Fruit fly (Drosophila melanogaster): ENCODE measurements around the gene dsf.

DNA sequence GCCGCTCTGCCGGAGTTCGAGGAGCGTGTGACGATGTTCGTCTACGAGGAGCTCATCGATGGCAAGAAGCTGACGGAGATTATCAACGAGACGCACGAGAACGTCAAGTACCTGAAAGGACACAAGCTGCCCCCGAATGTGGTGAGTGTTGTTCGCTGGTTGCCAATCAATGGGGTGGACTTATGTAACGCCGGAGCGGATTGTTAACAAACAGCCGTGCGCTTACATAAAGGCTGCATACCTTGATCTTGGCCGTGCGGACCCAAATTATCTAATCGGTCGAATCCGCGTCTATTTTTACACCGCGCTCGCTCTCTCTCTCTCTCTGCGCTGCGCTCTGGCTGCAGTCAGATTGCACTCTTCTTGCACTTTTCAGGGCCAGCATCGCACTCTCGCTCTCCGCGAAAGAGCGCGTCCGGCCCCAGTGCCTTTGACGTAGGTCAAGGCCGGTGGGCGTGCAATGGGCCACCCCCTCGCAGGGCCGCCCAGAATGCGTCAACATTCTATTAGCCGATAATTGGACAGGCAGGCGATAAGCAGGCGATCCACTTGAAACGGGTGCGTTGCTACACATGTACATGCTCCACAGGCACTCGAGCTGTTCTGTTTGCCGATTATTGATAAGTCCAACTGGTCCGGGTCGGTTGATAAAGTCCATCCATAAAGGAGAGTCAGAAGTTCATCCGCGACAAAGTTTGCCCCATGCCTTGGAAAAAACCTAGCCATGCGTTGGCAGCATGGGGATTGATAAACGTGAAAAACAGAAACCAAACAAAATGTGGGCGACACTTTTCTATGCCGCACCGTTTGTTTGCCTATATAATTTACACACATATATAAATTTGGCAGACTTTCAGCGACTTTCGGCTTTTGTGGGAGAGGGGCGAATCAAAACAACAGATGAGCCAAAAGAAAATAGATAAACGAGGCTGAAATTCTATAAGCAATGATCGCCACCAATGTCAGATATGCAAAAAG is 18.9 kb downstream of the dsf start:
- no peak for TF ChIP-seq kay (GFP tag; ENCODE audit: borderline replicate concordance)
- peak; percentile 3 for TF ChIP-seq CG7045 (GFP tag; optimal IDR thresholded peaks at IDR 0.05)
- TF ChIP-seq Hr96 (GFP tag; optimal IDR thresholded peaks at IDR 0.05): peak; percentile 58
- peak; percentile 12 for TF ChIP-seq bab1 (GFP tag; optimal IDR thresholded peaks at IDR 0.05)
- no peak for TF ChIP-seq CG1620 (GFP tag; optimal IDR thresholded peaks at IDR 0.05)
- TF ChIP-seq pad (GFP tag; optimal IDR thresholded peaks at IDR 0.05): no peak
- TF ChIP-seq tj (GFP tag; optimal IDR thresholded peaks at IDR 0.05): no peak
- TF ChIP-seq cnc (optimal IDR thresholded peaks at IDR 0.05): no peak
- no peak for TF ChIP-seq Clk (GFP tag; optimal IDR thresholded peaks at IDR 0.05)
- no peak for TF ChIP-seq ovo (GFP tag; optimal IDR thresholded peaks at IDR 0.05)

All from whole organism, adult.